Fruit fly (Drosophila melanogaster): Measurements from ENCODE around the gene CG33654.
A peak's percentile ranks its signal among the peaks of the same experiment; 100 is the strongest.

DNA sequence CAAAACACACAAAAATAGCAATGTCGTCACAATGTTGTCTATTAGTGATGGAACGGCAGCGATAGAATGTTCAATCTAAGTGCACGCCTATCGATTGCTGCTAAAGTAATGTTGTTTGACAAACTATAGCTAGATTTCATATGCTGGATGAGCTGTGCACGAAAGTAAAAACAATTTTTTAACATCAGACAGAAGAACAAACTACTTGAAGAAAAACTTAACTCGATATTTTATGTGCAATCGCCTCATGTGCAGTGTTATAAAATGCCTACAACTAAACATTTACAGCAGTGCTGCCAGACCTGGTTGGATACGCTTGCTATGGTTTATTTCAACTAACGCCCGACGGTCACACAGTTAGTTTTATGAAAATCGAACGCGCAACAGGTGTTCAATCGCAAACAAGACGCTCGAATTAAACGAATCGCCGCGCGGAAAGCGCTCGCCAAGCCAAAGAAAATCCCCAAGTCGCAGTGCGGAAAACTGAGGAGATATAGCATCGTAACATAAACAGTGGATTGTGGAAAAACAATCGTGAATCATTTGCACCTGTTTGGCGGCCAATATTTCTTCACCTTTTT lies 8.0 kb upstream of the CG33654 start, which contains the start of the genes bocks and CG8312:
- TF ChIP-seq Mio (GFP tag; optimal IDR thresholded peaks at IDR 0.05) (no peak), ey (GFP tag; optimal IDR thresholded peaks at IDR 0.05) (peak; percentile 25), Rel (GFP tag; optimal IDR thresholded peaks at IDR 0.05) (no peak), Rel (tag; optimal IDR thresholded peaks at IDR 0.05) (peak; percentile 48), sv (GFP tag; optimal IDR thresholded peaks at IDR 0.05) (peak; percentile 27), Dfd (GFP tag; optimal IDR thresholded peaks at IDR 0.05) (no peak), OdsH (GFP tag; optimal IDR thresholded peaks at IDR 0.05) (no peak), tai (GFP tag; optimal IDR thresholded peaks at IDR 0.05) (no peak), rgr (GFP tag; optimal IDR thresholded peaks at IDR 0.05) (peak; percentile 42), woc (GFP tag; optimal IDR thresholded peaks at IDR 0.05) (no peak), CrebA (GFP tag; optimal IDR thresholded peaks at IDR 0.05; ENCODE audit: borderline replicate concordance) (no peak), Hnf4 (GFP tag; optimal IDR thresholded peaks at IDR 0.05) (peak; percentile 78)

Measured in whole organism, wandering third instar larva.